Worm (Caenorhabditis elegans) whole organism, young adult: Measurements from ENCODE around the gene cnc-10.
A peak's percentile ranks its signal among the peaks of the same experiment; 100 is the strongest.

Experiments
- B0019.2 ChIP-seq: fragments of 200-800 bp; sonication (Bioruptor generic); conservative IDR thresholded peaks from 2 replicates; pipeline ENCODE4 v1.3.6; 2022; ENCODE audit warnings: missing genetic modification reagents, missing genetic modification characterization, missing compliant biosample characterization
- B0035.1 ChIP-seq: sonication (generic microtip); optimal IDR thresholded peaks from 2 replicates; lab custom pipeline; 2016; ENCODE audit warnings: missing genetic modification characterization, mild to moderate bottlenecking, missing compliant biosample characterization, missing genotype, missing genetic modification reagents
- B0336.3 ChIP-seq: fragments of 200-800 bp; sonication (Bioruptor generic); IDR thresholded peaks from 2 replicates; pipeline ENCODE4 v1.3.6; 2022; ENCODE audit warnings: missing genetic modification characterization, missing compliant biosample characterization
- C17E4.6 ChIP-seq: fragments of 200-800 bp; sonication (Bioruptor generic); IDR thresholded peaks from 2 replicates; pipeline ENCODE4 v1.3.6; 2022; ENCODE audit warnings: missing genetic modification reagents, missing genetic modification characterization, missing compliant biosample characterization
- F10E7.11 ChIP-seq: sonication (generic microtip); optimal IDR thresholded peaks from 2 replicates; lab custom pipeline; 2017; ENCODE audit warnings: mild to moderate bottlenecking, missing genetic modification characterization, moderate library complexity, missing compliant biosample characterization
- F22D6.2 ChIP-seq: sonication (generic microtip); optimal IDR thresholded peaks from 2 replicates; lab custom pipeline; 2016; ENCODE audit warnings: mild to moderate bottlenecking, missing genetic modification characterization, missing compliant biosample characterization
- F55B11.4 ChIP-seq: sonication (generic microtip); optimal IDR thresholded peaks from 2 replicates; lab custom pipeline; 2016; ENCODE audit warnings: missing compliant biosample characterization, missing genetic modification characterization, borderline replicate concordance; ENCODE audit not compliant: insufficient read depth
- K12H6.12 ChIP-seq: fragments of 200-800 bp; sonication (Bioruptor generic); optimal IDR thresholded peaks from 2 replicates; lab custom pipeline; 2018; ENCODE audit warnings: mild to moderate bottlenecking, missing genetic modification characterization, missing compliant biosample characterization
- Y53F4B.3 ChIP-seq: fragments of 200-800 bp; sonication (Bioruptor generic); IDR thresholded peaks from 2 replicates; pipeline ENCODE4 v1.3.6; 2022; ENCODE audit warnings: missing genetic modification reagents, missing genetic modification characterization, missing compliant biosample characterization
- Y56A3A.18 ChIP-seq: fragments of 200-800 bp; sonication (Bioruptor generic); IDR thresholded peaks from 2 replicates; pipeline ENCODE4 v1.3.6; 2022; ENCODE audit warnings: missing genetic modification reagents, missing genetic modification characterization, missing compliant biosample characterization
- Y95B8A.8 ChIP-seq: fragments of 200-800 bp; sonication (Bioruptor generic); IDR thresholded peaks from 2 replicates; pipeline ENCODE4 v1.3.6; 2022; ENCODE audit warnings: missing genetic modification reagents, missing genetic modification characterization, missing compliant biosample characterization
- akir-1 ChIP-seq: fragments of 200-800 bp; sonication (Bioruptor generic); optimal IDR thresholded peaks from 2 replicates; lab custom pipeline; 2018; ENCODE audit warnings: mild to moderate bottlenecking, missing genetic modification characterization, moderate library complexity, missing compliant biosample characterization
- ama-1 ChIP-seq, 3 experiments: fragments of 150-350 bp in 1 of 3; sonication (generic microtip) in 2 of 3; optimal IDR thresholded peaks; 2 replicates each; lab custom pipeline; 2014 to 2018; ENCODE audit warnings: missing biosample characterization in 2 of 3, missing genetic modification characterization in 2 of 3, missing genetic modification reagents in 2 of 3
- aptf-2 ChIP-seq: fragments of 200-800 bp; sonication (Bioruptor generic); conservative IDR thresholded peaks from 2 replicates; pipeline ENCODE4 v1.3.6; 2022; ENCODE audit warnings: missing genetic modification reagents, missing genetic modification characterization, missing compliant biosample characterization
- aptf-3 ChIP-seq: fragments of 200-800 bp; sonication (Bioruptor generic); IDR thresholded peaks from 2 replicates; pipeline ENCODE4 v1.3.6; 2022; ENCODE audit warnings: missing genetic modification characterization, missing compliant biosample characterization
- athp-1 ChIP-seq: sonication (generic microtip); optimal IDR thresholded peaks from 2 replicates; lab custom pipeline; 2017; ENCODE audit warnings: mild to moderate bottlenecking, missing genetic modification characterization, missing compliant biosample characterization
- bed-2 ChIP-seq: fragments of 200-800 bp; sonication (Bioruptor generic); IDR thresholded peaks from 2 replicates; pipeline ENCODE4 v1.3.6; 2022; ENCODE audit warnings: missing genetic modification reagents, missing genetic modification characterization, missing compliant biosample characterization
- cebp-2 ChIP-seq: fragments of 200-800 bp; sonication (Bioruptor generic); IDR thresholded peaks from 2 replicates; pipeline ENCODE4 v1.3.6; 2022; ENCODE audit warnings: missing genetic modification characterization, missing compliant biosample characterization
- ceh-27 ChIP-seq: fragments of 200-800 bp; sonication (Bioruptor generic); optimal IDR thresholded peaks from 2 replicates; lab custom pipeline; 2018; ENCODE audit warnings: mild to moderate bottlenecking, missing genetic modification characterization, moderate library complexity, missing compliant biosample characterization
- ceh-79 ChIP-seq: sonication (generic microtip); optimal IDR thresholded peaks from 2 replicates; lab custom pipeline; 2017; ENCODE audit warnings: mild to moderate bottlenecking, missing genetic modification characterization, missing compliant biosample characterization
- dox-1 ChIP-seq: fragments of 200-800 bp; sonication (Bioruptor generic); IDR thresholded peaks from 2 replicates; pipeline ENCODE4 v1.3.6; 2022; ENCODE audit warnings: missing genetic modification reagents, missing genetic modification characterization, missing compliant biosample characterization
- dpl-1 ChIP-seq: fragments of 150-350 bp; optimal IDR thresholded peaks from 2 replicates; lab custom pipeline; 2014; ENCODE audit warnings: missing biosample characterization, missing genetic modification reagents, missing genetic modification characterization
- hlh-12 ChIP-seq: sonication (generic microtip); optimal IDR thresholded peaks from 2 replicates; lab custom pipeline; 2016; ENCODE audit warnings: missing genetic modification characterization, missing compliant biosample characterization
- hmg-1.2 ChIP-seq: fragments of 200-800 bp; sonication (Bioruptor generic); IDR thresholded peaks from 2 replicates; pipeline ENCODE4 v1.3.6; 2022; ENCODE audit warnings: missing genetic modification reagents, missing genetic modification characterization, missing compliant biosample characterization
- hsf-1 ChIP-seq: fragments of 200-800 bp; sonication (Bioruptor generic); IDR thresholded peaks from 2 replicates; pipeline ENCODE4 v1.3.6; 2022; ENCODE audit warnings: missing genetic modification reagents, missing genetic modification characterization, missing compliant biosample characterization
- lir-1 ChIP-seq: fragments of 200-800 bp; sonication (Bioruptor generic); conservative IDR thresholded peaks from 2 replicates; pipeline ENCODE4 v1.3.6; 2022; ENCODE audit warnings: missing genetic modification reagents, missing genetic modification characterization, missing compliant biosample characterization
- madf-3 ChIP-seq: fragments of 200-800 bp; sonication (Bioruptor generic); IDR thresholded peaks from 2 replicates; pipeline ENCODE4 v1.3.6; 2022; ENCODE audit warnings: missing genetic modification reagents, missing genetic modification characterization, missing compliant biosample characterization
- mcd-1 ChIP-seq: fragments of 200-800 bp; sonication (Bioruptor generic); IDR thresholded peaks from 2 replicates; pipeline ENCODE4 v1.3.6; 2022; ENCODE audit warnings: missing genetic modification reagents, missing genetic modification characterization, missing compliant biosample characterization
- nhr-120 ChIP-seq: fragments of 200-800 bp; sonication (Bioruptor generic); IDR thresholded peaks from 2 replicates; pipeline ENCODE4 v1.3.6; 2022; ENCODE audit warnings: missing genetic modification characterization, missing compliant biosample characterization
- unc-130 ChIP-seq: sonication (generic microtip); optimal IDR thresholded peaks from 2 replicates; lab custom pipeline; 2016; ENCODE audit warnings: missing genetic modification reagents, missing genetic modification characterization, missing compliant biosample characterization
- unc-62 ChIP-seq: fragments of 150-350 bp; optimal IDR thresholded peaks from 2 replicates; lab custom pipeline; 2014; ENCODE audit warnings: missing biosample characterization, missing genetic modification reagents, missing genetic modification characterization
- zfh-2 ChIP-seq: fragments of 200-800 bp; sonication (Bioruptor generic); conservative IDR thresholded peaks from 2 replicates; pipeline ENCODE4 v1.3.6; 2022; ENCODE audit warnings: missing genetic modification reagents, missing genetic modification characterization, missing compliant biosample characterization
- ztf-25 ChIP-seq: fragments of 200-800 bp; sonication (Bioruptor generic); IDR thresholded peaks from 2 replicates; pipeline ENCODE4 v1.3.6; 2022; ENCODE audit warnings: missing genetic modification reagents, missing genetic modification characterization, missing compliant biosample characterization
- ztf-26 ChIP-seq: sonication (generic microtip); optimal IDR thresholded peaks from 2 replicates; lab custom pipeline; 2017; ENCODE audit warnings: missing genetic modification characterization, missing compliant biosample characterization

Gene cnc-10

DNA sequence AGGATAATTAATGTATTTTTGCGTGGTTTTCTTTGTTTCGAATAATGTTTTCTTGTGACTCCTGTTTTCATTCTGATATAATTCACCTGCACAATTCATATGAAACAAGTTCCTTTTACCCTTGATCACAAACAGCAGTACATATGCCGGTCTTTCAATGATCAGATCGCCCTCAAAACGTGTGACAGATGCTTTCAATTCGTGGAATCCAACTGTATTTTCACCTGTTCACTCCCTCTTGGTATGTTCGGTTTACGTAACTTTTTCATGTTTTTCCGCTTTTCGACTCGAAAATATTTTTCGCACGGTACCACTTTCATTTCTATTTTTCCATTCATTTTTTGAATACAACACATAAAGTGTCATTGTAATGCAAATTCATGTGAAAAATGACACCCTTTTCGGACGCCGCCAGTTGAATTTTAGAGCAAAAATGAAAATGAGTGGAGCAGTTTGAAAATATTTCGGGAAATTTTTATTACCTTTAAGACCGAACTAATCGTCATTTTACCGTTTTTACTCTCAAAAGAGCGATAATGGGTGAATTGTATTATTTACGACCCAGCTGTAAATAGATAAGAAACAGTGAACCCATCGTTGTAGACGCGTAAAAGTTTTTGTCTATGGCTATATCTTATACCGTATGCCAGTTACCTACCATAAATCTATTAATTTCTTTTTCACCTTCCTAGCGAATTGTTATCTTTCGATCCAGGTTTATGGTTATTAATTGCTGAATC, 19.0 kb downstream of the cnc-10 start, which contains the start of gene K10D6.4:
K10D6.4 (plus strand) TSS at position 100 of the 740 bp plus-strand sequence.
- TF ChIP-seq mcd-1: no peak
- TF ChIP-seq F55B11.4: no peak
- no peak for TF ChIP-seq unc-130 (GFP tag; lab: Kevin White, UChicago)
- TF ChIP-seq dox-1 (GFP tag; lab: Robert Waterston, UW): no peak
- no peak for TF ChIP-seq F22D6.2 (tag; lab: Kevin White, UChicago)
- TF ChIP-seq akir-1 (GFP tag; lab: Kevin White, UChicago): no peak
- no peak for TF ChIP-seq B0035.1 (tag; lab: Kevin White, UChicago)
- no peak for TF ChIP-seq hsf-1 (GFP tag; lab: Robert Waterston, UW)
- no peak for TF ChIP-seq nhr-120 (GFP tag; lab: Robert Waterston, UW)
- no peak for TF ChIP-seq lir-1 (GFP tag; lab: Robert Waterston, UW)
- TF ChIP-seq B0336.3 (GFP tag; lab: Robert Waterston, UW): no peak
- TF ChIP-seq athp-1: no peak
- TF ChIP-seq aptf-3 (GFP tag; lab: Robert Waterston, UW): no peak
- TF ChIP-seq zfh-2 (GFP tag; lab: Robert Waterston, UW): no peak
- no peak for TF ChIP-seq ceh-79
- TF ChIP-seq hlh-12 (tag; lab: Kevin White, UChicago): no peak
- TF ChIP-seq ztf-26 (tag; lab: Kevin White, UChicago): no peak
- no peak for TF ChIP-seq Y53F4B.3 (GFP tag; lab: Robert Waterston, UW)
- TF ChIP-seq C17E4.6: no peak
- TF ChIP-seq dpl-1 (GFP tag; lab: Kevin White, UChicago): no peak
- TF ChIP-seq, all 124 proteins: peak for 0

DNA sequence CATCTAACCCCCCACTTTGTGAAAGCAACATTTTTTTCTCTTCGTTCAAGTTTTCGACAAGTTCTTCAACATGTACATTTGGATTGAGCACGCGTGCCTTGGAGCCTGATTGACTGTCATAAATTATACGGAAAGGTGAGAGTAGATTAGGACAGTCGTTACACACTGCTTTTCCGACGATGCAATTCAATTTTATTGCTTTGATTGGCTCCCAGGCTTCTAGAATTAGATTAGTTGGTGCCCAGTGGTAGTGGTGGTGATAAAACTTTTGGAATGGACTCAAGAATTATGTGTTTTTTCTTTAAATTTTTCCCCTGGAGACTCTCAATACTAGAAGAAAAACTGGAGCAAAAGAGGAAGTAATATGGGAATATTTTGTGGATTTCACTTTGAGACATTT, 21.4 kb downstream of the cnc-10 start:
- TF ChIP-seq Y56A3A.18 (no peak), Y95B8A.8 (GFP tag; lab: Robert Waterston, UW) (no peak), K12H6.12 (tag; lab: Kevin White, UChicago) (no peak), lir-1 (GFP tag; lab: Robert Waterston, UW) (no peak), ceh-27 (GFP tag; lab: Kevin White, UChicago) (no peak), F10E7.11 (tag; lab: Kevin White, UChicago) (no peak), hmg-1.2 (GFP tag; lab: Robert Waterston, UW) (no peak), ama-1 (optimal IDR thresholded peaks at IDR 0.05; lab: Kevin White, UChicago) (no peak), ama-1 (GFP tag; optimal IDR thresholded peaks at IDR 0.05; lab: Kevin White, UChicago) (no peak), madf-3 (GFP tag; lab: Robert Waterston, UW) (no peak), ztf-25 (GFP tag; lab: Robert Waterston, UW) (no peak), cebp-2 (GFP tag; lab: Robert Waterston, UW) (no peak), B0019.2 (GFP tag; lab: Robert Waterston, UW) (no peak), bed-2 (GFP tag; lab: Robert Waterston, UW) (no peak), aptf-2 (GFP tag; lab: Robert Waterston, UW) (no peak), B0336.3 (GFP tag; lab: Robert Waterston, UW) (no peak)

DNA sequence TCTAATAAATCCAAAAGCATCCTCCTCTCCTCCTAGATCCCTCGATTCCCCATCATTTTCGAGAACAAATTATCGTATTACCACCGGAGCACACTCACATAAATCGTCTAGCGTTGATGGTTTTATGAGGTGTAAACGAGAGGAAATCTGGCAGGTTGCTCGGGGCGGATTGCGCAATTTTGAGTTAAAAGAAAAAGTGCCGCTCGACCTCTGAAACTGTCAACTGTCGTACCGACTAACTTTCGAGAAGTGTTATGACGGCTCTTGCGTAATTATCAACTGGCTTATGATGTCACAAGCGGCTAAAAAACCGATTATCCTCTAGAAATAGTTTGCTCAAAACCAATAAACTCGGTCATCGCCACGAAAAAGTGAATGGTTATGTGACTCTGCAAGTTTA, 23.4 kb downstream of the cnc-10 start:
- TF ChIP-seq unc-62 (GFP tag; lab: Kevin White, UChicago) (peak; percentile 5), F55B11.4 (no peak), nhr-120 (GFP tag; lab: Robert Waterston, UW) (no peak)
